Fruit fly (Drosophila melanogaster) whole organism, wandering third instar larva: Measurements from ENCODE around the gene CG6661.

Source experiments
- CG32264 ChIP-seq: fragments of 200-800 bp; sonication (Bioruptor generic); optimal IDR thresholded peaks from 2 replicates; lab custom pipeline; 2016; ENCODE audit warnings: missing biosample characterization, missing genetic modification characterization
- CG9705 ChIP-seq: fragments of 200-800 bp; sonication (Bioruptor generic); optimal IDR thresholded peaks from 2 replicates; lab custom pipeline; 2018; ENCODE audit warnings: missing biosample characterization, mild to moderate bottlenecking, missing genetic modification characterization
- Dfd ChIP-seq: fragments of >200 bp; optimal IDR thresholded peaks from 2 replicates; lab custom pipeline; 2017; ENCODE audit warnings: missing biosample characterization, missing genetic modification characterization
- Dif ChIP-seq: fragments of 200-275, 200-300 bp; sonication (Bioruptor generic); optimal IDR thresholded peaks from 2 replicates; lab custom pipeline; 2018; ENCODE audit warnings: missing biosample characterization, missing genetic modification characterization; ENCODE audit not compliant: partially characterized antibody
- GATAd ChIP-seq: sonication (Bioruptor generic); optimal IDR thresholded peaks from 2 replicates; lab custom pipeline; 2016; ENCODE audit warnings: missing biosample characterization, missing genetic modification characterization
- HLH106 ChIP-seq: fragments of 200-800 bp; optimal IDR thresholded peaks from 3 replicates; lab custom pipeline; 2019; ENCODE audit warnings: missing biosample characterization, mild to moderate bottlenecking, missing genetic modification characterization, moderate library complexity
- Hnf4 ChIP-seq: fragments of 200-800 bp; sonication (Bioruptor generic); optimal IDR thresholded peaks from 2 replicates; lab custom pipeline; 2016; ENCODE audit warnings: missing biosample characterization, mild to moderate bottlenecking, missing genetic modification characterization
- Hr78 ChIP-seq: fragments of >200 bp; optimal IDR thresholded peaks from 2 replicates; lab custom pipeline; 2017; ENCODE audit warnings: missing biosample characterization, missing genetic modification characterization
- Hr83 ChIP-seq: fragments of 200-300 bp; sonication (Bioruptor generic); optimal IDR thresholded peaks from 2 replicates; lab custom pipeline; 2016; ENCODE audit warnings: missing biosample characterization, mild to moderate bottlenecking, missing genetic modification characterization, moderate library complexity; ENCODE audit not compliant: poor library complexity, severe bottlenecking
- Jra ChIP-seq: sonication (Bioruptor generic); optimal IDR thresholded peaks from 2 replicates; lab custom pipeline; 2016; ENCODE audit warnings: missing biosample characterization, missing genetic modification characterization
- Mio ChIP-seq: sonication (Bioruptor generic); optimal IDR thresholded peaks from 2 replicates; lab custom pipeline; 2016; ENCODE audit warnings: missing biosample characterization, missing genetic modification characterization
- Myc ChIP-seq: fragments of >200 bp; optimal IDR thresholded peaks from 2 replicates; lab custom pipeline; 2017
- N ChIP-seq: fragments of >200 bp; optimal IDR thresholded peaks from 2 replicates; lab custom pipeline; 2018; ENCODE audit warnings: missing biosample characterization, missing external identifiers, missing genetic modification characterization
- OdsH ChIP-seq: fragments of 200-800 bp; sonication (Bioruptor generic); optimal IDR thresholded peaks from 2 replicates; lab custom pipeline; 2016; ENCODE audit warnings: missing biosample characterization, mild to moderate bottlenecking, missing genetic modification characterization
- Rel ChIP-seq, 2 experiments: fragments of 200-800 bp; sonication (Bioruptor generic) in 1 of 2; optimal IDR thresholded peaks; 2 replicates in 1 of 2; 3 replicates in 1 of 2; lab custom pipeline; 2016 to 2019; ENCODE audit warnings: mild to moderate bottlenecking in 2 of 2, missing biosample characterization in 2 of 2, missing genetic modification characterization in 2 of 2, moderate library complexity in 1 of 2
- Sp1 ChIP-seq: fragments of 200-800 bp; sonication (Bioruptor generic); optimal IDR thresholded peaks from 3 replicates; lab custom pipeline; 2019; ENCODE audit warnings: missing biosample characterization, mild to moderate bottlenecking, missing genetic modification characterization, moderate library complexity
- Vsx2 ChIP-seq: fragments of 200-300, 225-300 bp; sonication (Bioruptor generic); optimal IDR thresholded peaks from 2 replicates; lab custom pipeline; 2018; ENCODE audit warnings: missing biosample characterization, missing genetic modification characterization; ENCODE audit not compliant: partially characterized antibody
- br ChIP-seq: fragments of 200-800 bp; sonication (Bioruptor generic); optimal IDR thresholded peaks from 2 replicates; lab custom pipeline; 2016; ENCODE audit warnings: missing biosample characterization, missing genetic modification characterization
- brk ChIP-seq: fragments of 200-800 bp; sonication (Bioruptor generic); optimal IDR thresholded peaks from 2 replicates; lab custom pipeline; 2016; ENCODE audit warnings: missing biosample characterization, mild to moderate bottlenecking, missing genetic modification characterization
- dl ChIP-seq, 2 experiments: fragments of 175-275, 200-275 bp in 1 of 2; fragments of 200-275 bp in 1 of 2; sonication (Bioruptor generic); optimal IDR thresholded peaks; lab custom pipeline; 2018; ENCODE audit warnings: mild to moderate bottlenecking in 2 of 2, missing biosample characterization in 2 of 2, missing genetic modification characterization in 2 of 2, moderate library complexity in 2 of 2; ENCODE audit not compliant: partially characterized antibody in 2 of 2, insufficient read depth in 1 of 2
- dmrt93B ChIP-seq: fragments of 200-800 bp; sonication (Bioruptor generic); optimal IDR thresholded peaks from 2 replicates; lab custom pipeline; 2018; ENCODE audit warnings: missing biosample characterization, mild to moderate bottlenecking, missing genetic modification characterization
- dsf ChIP-seq: sonication (Bioruptor generic); optimal IDR thresholded peaks from 2 replicates; lab custom pipeline; 2016; ENCODE audit warnings: missing biosample characterization, missing genetic modification characterization, borderline replicate concordance
- ey ChIP-seq: fragments of 200-800 bp; sonication (Bioruptor generic); optimal IDR thresholded peaks from 2 replicates; lab custom pipeline; 2016; ENCODE audit warnings: missing biosample characterization, missing genetic modification characterization
- foxo ChIP-seq, 2 experiments: fragments of 200-800 bp; sonication (Bioruptor generic); optimal IDR thresholded peaks; 2 replicates in 1 of 2; 3 replicates in 1 of 2; lab custom pipeline; 2016 to 2017; ENCODE audit warnings: missing biosample characterization in 2 of 2, missing genetic modification characterization in 2 of 2
- fru ChIP-seq: fragments of 200-800 bp; sonication (Bioruptor generic); optimal IDR thresholded peaks from 3 replicates; lab custom pipeline; 2016; ENCODE audit warnings: missing biosample characterization, mild to moderate bottlenecking, missing genetic modification characterization
- h ChIP-seq: fragments of 200-800 bp; sonication (Bioruptor generic); optimal IDR thresholded peaks from 3 replicates; lab custom pipeline; 2016; ENCODE audit warnings: missing biosample characterization, mild to moderate bottlenecking, missing genetic modification characterization
- jim ChIP-seq: fragments of 175-275, 200-325 bp; sonication (Bioruptor generic); optimal IDR thresholded peaks from 2 replicates; lab custom pipeline; 2016; ENCODE audit warnings: missing biosample characterization, mild to moderate bottlenecking, missing genetic modification characterization
- lola ChIP-seq: fragments of >200 bp; optimal IDR thresholded peaks from 2 replicates; lab custom pipeline; 2017; ENCODE audit warnings: missing biosample characterization, missing genetic modification characterization
- pan ChIP-seq: fragments of >200 bp; optimal IDR thresholded peaks from 2 replicates; lab custom pipeline; 2017
- psq ChIP-seq: fragments of 200-800 bp; sonication (Bioruptor generic); optimal IDR thresholded peaks from 3 replicates; lab custom pipeline; 2017; ENCODE audit warnings: missing biosample characterization, mild to moderate bottlenecking, missing genetic modification characterization, moderate library complexity
- rgr ChIP-seq: fragments of 200-800 bp; sonication (Bioruptor generic); optimal IDR thresholded peaks from 3 replicates; lab custom pipeline; 2016; ENCODE audit warnings: missing biosample characterization, mild to moderate bottlenecking, missing genetic modification characterization
- sage ChIP-seq: fragments of 200-800 bp; sonication (Bioruptor generic); optimal IDR thresholded peaks from 2 replicates; lab custom pipeline; 2016; ENCODE audit warnings: missing biosample characterization, mild to moderate bottlenecking, missing genetic modification characterization
- sv ChIP-seq: fragments of 200-800 bp; sonication (Bioruptor generic); optimal IDR thresholded peaks from 3 replicates; lab custom pipeline; 2016; ENCODE audit warnings: missing biosample characterization, missing genetic modification characterization
- tai ChIP-seq: sonication (Bioruptor generic); optimal IDR thresholded peaks from 2 replicates; lab custom pipeline; 2016; ENCODE audit warnings: missing biosample characterization, missing genetic modification characterization
- usp ChIP-seq: fragments of >200 bp; optimal IDR thresholded peaks from 2 replicates; lab custom pipeline; 2017; ENCODE audit warnings: missing biosample characterization, missing genetic modification characterization
- woc ChIP-seq: sonication (Bioruptor generic); optimal IDR thresholded peaks from 2 replicates; lab custom pipeline; 2016; ENCODE audit warnings: missing biosample characterization, mild to moderate bottlenecking, missing genetic modification characterization

CG6661 gene

dm6 chr3L:14031171-14032126, 3.1 kb upstream of the CG6661 start, which contains the start of the genes CG6650 and endos (continued):
- TF ChIP-seq foxo (GFP tag; optimal IDR thresholded peaks at IDR 0.05; lab: Kevin White, UChicago) (peak in 1 of 2 experiments; percentile 31), Vsx2 (no peak), Hr78 (no peak), rgr (peak; percentile 53), N (peak; percentile 51), dmrt93B (GFP tag; lab: Kevin White, UChicago) (no peak), sage (GFP tag; lab: Kevin White, UChicago) (peak; percentile 43), Sp1 (GFP tag; lab: Kevin White, UChicago) (peak; percentile 49), HLH106 (peak; percentile 62)

DNA sequence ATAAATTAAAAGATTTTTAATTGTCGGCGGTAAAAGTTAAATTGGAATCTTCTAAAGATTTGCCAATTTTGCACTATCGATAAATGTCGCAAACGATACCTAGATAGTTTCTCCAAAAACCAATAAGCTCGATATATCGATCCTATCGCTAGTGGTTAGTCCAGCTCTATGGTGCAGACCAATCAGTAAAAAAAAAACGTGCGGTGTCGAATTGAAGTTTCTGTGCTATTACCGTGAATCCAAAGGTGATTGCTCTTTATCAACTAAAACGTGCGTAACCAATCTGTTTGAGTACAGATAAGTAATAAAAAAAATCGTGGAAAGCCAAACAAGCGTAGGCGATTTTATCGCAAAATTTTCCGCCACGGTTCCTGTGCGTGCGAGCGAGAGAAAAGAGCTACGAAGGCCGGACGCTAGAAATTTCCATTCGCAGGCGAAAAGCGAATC, 2.3 kb downstream of the CG6661 start, which contains the start of gene Hsp110:
Hsp110 (plus strand) TSS at position 153 of the 447 bp plus-strand sequence.
- TF ChIP-seq ey: no peak
- TF ChIP-seq psq (GFP tag; lab: Kevin White, UChicago): no peak
- TF ChIP-seq N: no peak
- peak; percentile 31 for TF ChIP-seq br
- peak; percentile 18 for TF ChIP-seq GATAd (GFP tag; lab: Kevin White, UChicago)
- peak; percentile 72 for TF ChIP-seq sage (GFP tag; lab: Kevin White, UChicago)
- peak; percentile 51 for TF ChIP-seq jim
- no peak for TF ChIP-seq fru (GFP tag; lab: Kevin White, UChicago)
- no peak for TF ChIP-seq Mio (GFP tag; lab: Kevin White, UChicago)
- peak; percentile 33 for TF ChIP-seq dsf (GFP tag; lab: Kevin White, UChicago)
- no peak for TF ChIP-seq pan (lab: Kevin White, UChicago)
- no peak for TF ChIP-seq tai (GFP tag; lab: Kevin White, UChicago)
- TF ChIP-seq Hr83 (GFP tag; lab: Kevin White, UChicago): peak; percentile 67
- TF ChIP-seq Vsx2: no peak
- peak in 1 of 2 experiments; percentile 6 for TF ChIP-seq foxo (GFP tag; optimal IDR thresholded peaks at IDR 0.05; lab: Kevin White, UChicago)
- no peak for TF ChIP-seq dmrt93B (GFP tag; lab: Kevin White, UChicago)
- no peak for TF ChIP-seq Dfd
- peak; percentile 62 for TF ChIP-seq rgr
- no peak for TF ChIP-seq Myc
- no peak for TF ChIP-seq Dif
- no peak for TF ChIP-seq lola (GFP tag; lab: Kevin White, UChicago)
- peak; percentile 7 for TF ChIP-seq woc (GFP tag; lab: Kevin White, UChicago)
- no peak for TF ChIP-seq sv
- TF ChIP-seq h (GFP tag; lab: Kevin White, UChicago): peak; percentile 28
- no peak for TF ChIP-seq Hr78
- peak; percentile 7 for TF ChIP-seq CG32264
- TF ChIP-seq OdsH (GFP tag; lab: Kevin White, UChicago): peak; percentile 21
- TF ChIP-seq Hnf4 (GFP tag; lab: Kevin White, UChicago): peak; percentile 83
- peak; percentile 39 for TF ChIP-seq Sp1 (GFP tag; lab: Kevin White, UChicago)
- TF ChIP-seq CG9705 (GFP tag; lab: Kevin White, UChicago): no peak
- no peak for TF ChIP-seq usp
- TF ChIP-seq dl (GFP tag; optimal IDR thresholded peaks at IDR 0.05; lab: Kevin White, UChicago; ENCODE audit: insufficient read depth in 1 of 2, partially characterized antibody in 2 of 2): no peak
- no peak for TF ChIP-seq Rel (GFP tag; optimal IDR thresholded peaks at IDR 0.05; lab: Kevin White, UChicago)
- TF ChIP-seq Rel (tag; optimal IDR thresholded peaks at IDR 0.05; lab: Kevin White, UChicago): peak; percentile 30
- TF ChIP-seq brk (GFP tag; lab: Kevin White, UChicago): no peak
- TF ChIP-seq Jra (GFP tag; lab: Kevin White, UChicago): peak; percentile 66
